Worm (Caenorhabditis elegans) whole organism, L1 larva: ENCODE measurements around the gene F59E11.7.

Experiments used
- ama-1 ChIP-seq: fragments of 150-350 bp; optimal IDR thresholded peaks from 2 replicates; lab custom pipeline; 2014
- fos-1 ChIP-seq: fragments of 150-350 bp; optimal IDR thresholded peaks from 2 replicates; lab custom pipeline; 2014; ENCODE audit warnings: missing biosample characterization, missing genetic modification characterization
- rnt-1 ChIP-seq: sonication (generic microtip); optimal IDR thresholded peaks from 2 replicates; lab custom pipeline; 2016; ENCODE audit warnings: mild to moderate bottlenecking, missing genetic modification characterization, moderate library complexity, missing compliant biosample characterization
- unc-62 ChIP-seq: fragments of 150-350 bp; optimal IDR thresholded peaks from 2 replicates; lab custom pipeline; 2014; ENCODE audit warnings: missing biosample characterization, missing genetic modification reagents, missing genetic modification characterization

- TF ChIP-seq unc-62, result no peak
- no peak for TF ChIP-seq fos-1 (tag; lab: Kevin White, UChicago)
- no peak for TF ChIP-seq ama-1 (lab: Kevin White, UChicago)
- no peak for TF ChIP-seq rnt-1 (tag; lab: Kevin White, UChicago)
Measured at ce11 chrV:9018871-9019270, 28.8 kb downstream of the F59E11.7 start.
